Worm (Caenorhabditis elegans): Measurements from ENCODE around the gene dnc-4.

DNA sequence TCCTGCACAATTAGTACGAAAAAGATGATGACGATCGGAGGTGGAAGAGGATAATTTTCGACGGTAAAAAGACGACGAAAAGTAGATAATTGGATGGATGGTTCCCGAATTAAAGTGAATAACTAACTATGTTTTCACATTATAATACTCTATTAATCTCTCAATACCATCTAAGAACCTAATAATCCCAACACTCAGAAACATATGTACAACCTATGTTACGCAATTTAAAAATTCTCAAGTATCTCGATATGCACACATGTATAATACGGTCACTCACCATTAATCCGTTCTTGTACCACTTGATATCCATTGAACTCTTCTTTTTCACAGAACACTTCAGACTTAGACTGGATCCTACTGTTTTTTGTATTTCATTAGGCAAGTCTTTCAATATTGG, 18.8 kb downstream of the dnc-4 start:
- TF ChIP-seq aly-2 (tag; optimal IDR thresholded peaks at IDR 0.05) (no peak), fos-1 (tag; optimal IDR thresholded peaks at IDR 0.05) (no peak)

All from whole organism, L3 larva.